Worm (Caenorhabditis elegans) whole organism, L4/young adult: Measurements from ENCODE around the gene hlh-28.
"Not testable (repeated sequence)": the region's sequence is repeated elsewhere in the genome, so short reads cannot be mapped to it uniquely, and the experiment has no call there.

Source experiments
- W03F9.2 ChIP-seq: fragments of 150-350 bp; optimal IDR thresholded peaks from 2 replicates; lab custom pipeline; 2014; ENCODE audit warnings: missing biosample characterization, missing genetic modification characterization
- dao-5 ChIP-seq: sonication (generic microtip); optimal IDR thresholded peaks from 2 replicates; lab custom pipeline; 2016; ENCODE audit warnings: missing genotype, missing genetic modification characterization, moderate library complexity, missing compliant biosample characterization
- him-1 ChIP-seq: sonication (generic microtip); optimal IDR thresholded peaks from 2 replicates; lab custom pipeline; 2016; ENCODE audit warnings: missing genotype, missing genetic modification reagents, missing genetic modification characterization, missing compliant biosample characterization

- TF ChIP-seq him-1; dao-5 (tag; lab: Kevin White, UChicago); W03F9.2 (tag; lab: Kevin White, UChicago): not testable (repeated sequence)
Measured at ce11 chrX:17579011-17579410, 28.2 kb downstream of the hlh-28 start, which contains the start of gene F39B3.3.
